Fruit fly (Drosophila melanogaster) whole organism, embryonic: ENCODE results near the gene Ugt316A1.
A peak's percentile ranks its signal among the peaks of the same experiment; 100 is the strongest.

Source experiments
- Ada2b ChIP-seq: fragments of 200-800 bp; sonication (Bioruptor generic); IDR thresholded peaks from 2 replicates; pipeline ENCODE4 v1.3.6; 2022; ENCODE audit warnings: missing biosample characterization, missing genetic modification characterization
- Aef1 ChIP-seq: fragments of 200-800 bp; sonication (Bioruptor generic); IDR thresholded peaks from 3 replicates; pipeline ENCODE4 v1.3.6; 2022; ENCODE audit warnings: missing biosample characterization, missing genetic modification characterization
- Awh ChIP-seq: fragments of 200-800 bp; sonication (Bioruptor generic); IDR thresholded peaks from 2 replicates; pipeline ENCODE4, ENCODE4 v1.3.6; 2022; ENCODE audit warnings: missing biosample characterization, missing genetic modification characterization
- CG10147 ChIP-seq: fragments of 200-800 bp; sonication (Bioruptor generic); optimal IDR thresholded peaks from 2 replicates; lab custom pipeline; 2019; ENCODE audit warnings: missing biosample characterization, mild to moderate bottlenecking, missing genetic modification characterization, moderate library complexity
- CG10321 ChIP-seq: fragments of 200-800 bp; sonication (Bioruptor generic); IDR thresholded peaks from 2 replicates; pipeline ENCODE4 v1.3.6; 2022; ENCODE audit warnings: missing biosample characterization, missing genetic modification characterization
- CG10431 ChIP-seq: fragments of 200-800 bp; sonication (Bioruptor generic); optimal IDR thresholded peaks from 3 replicates; lab custom pipeline; 2018; ENCODE audit warnings: missing biosample characterization, mild to moderate bottlenecking, missing genetic modification characterization
- CG11085 ChIP-seq: fragments of 200-800 bp; sonication (Bioruptor generic); IDR thresholded peaks from 2 replicates; pipeline ENCODE4 v1.3.6; 2022; ENCODE audit warnings: missing biosample characterization, missing genetic modification characterization
- CG11398 ChIP-seq: fragments of 200-800 bp; sonication (Bioruptor generic); optimal IDR thresholded peaks from 2 replicates; lab custom pipeline; 2016; ENCODE audit warnings: missing biosample characterization, missing genetic modification characterization
- CG12155 ChIP-seq: fragments of 200-800 bp; sonication (Bioruptor generic); optimal IDR thresholded peaks from 3 replicates; lab custom pipeline; 2016; ENCODE audit warnings: missing biosample characterization, missing genetic modification characterization
- CG12236 ChIP-seq: fragments of 200-800 bp; sonication (Bioruptor generic); optimal IDR thresholded peaks from 2 replicates; lab custom pipeline; 2016; ENCODE audit warnings: missing biosample characterization, missing genetic modification characterization
- CG14860 ChIP-seq: fragments of 200-800 bp; sonication (Bioruptor generic); IDR thresholded peaks from 3 replicates; pipeline ENCODE4 v1.3.6; 2022; ENCODE audit warnings: missing biosample characterization, missing genetic modification characterization; ENCODE audit not compliant: partially characterized antibody
- CG17612 ChIP-seq: fragments of 200-800 bp; sonication (Bioruptor generic); IDR thresholded peaks from 2 replicates; pipeline ENCODE4 v1.3.6; 2022; ENCODE audit warnings: missing biosample characterization, missing genetic modification characterization
- CG31224 ChIP-seq: fragments of 200-800 bp; sonication (Bioruptor generic); IDR thresholded peaks from 2 replicates; pipeline ENCODE4 v1.3.6; 2022; ENCODE audit warnings: missing biosample characterization, missing genetic modification characterization
- CG34422 ChIP-seq: fragments of 200-800 bp; sonication (Bioruptor generic); IDR thresholded peaks from 3 replicates; pipeline ENCODE4 v1.3.6; 2022; ENCODE audit warnings: missing biosample characterization, missing genetic modification characterization
- CG3838 ChIP-seq: fragments of 200-800 bp; sonication (Bioruptor generic); optimal IDR thresholded peaks from 3 replicates; lab custom pipeline; 2016; ENCODE audit warnings: missing biosample characterization, missing genetic modification characterization
- Dip3 ChIP-seq: fragments of 200-800 bp; sonication (Bioruptor generic); optimal IDR thresholded peaks from 3 replicates; lab custom pipeline; 2016; ENCODE audit warnings: missing biosample characterization, missing genetic modification characterization
- Ets65A ChIP-seq: fragments of 200-800 bp; sonication (Bioruptor generic); peaks from one replicate; lab custom pipeline; 2016; ENCODE audit warnings: missing biosample characterization, missing genetic modification characterization
- Fer3 ChIP-seq: fragments of 200-800 bp; sonication (Bioruptor generic); optimal IDR thresholded peaks from 2 replicates; lab custom pipeline; 2018; ENCODE audit warnings: missing biosample characterization, mild to moderate bottlenecking, missing genetic modification characterization, moderate library complexity
- GATAe ChIP-seq: fragments of 200-800 bp; sonication (Bioruptor generic); conservative IDR thresholded peaks from 2 replicates; pipeline ENCODE4 v1.3.6; 2022; ENCODE audit warnings: missing biosample characterization, missing genetic modification characterization
- Hr39 ChIP-seq: fragments of >200 bp; optimal IDR thresholded peaks from 2 replicates; lab custom pipeline; 2017
- Hr51 ChIP-seq, 2 experiments: fragments of 200-800 bp; sonication (Bioruptor generic); optimal IDR thresholded peaks; 2 replicates in 1 of 2; 3 replicates in 1 of 2; lab custom pipeline; 2016 to 2018; ENCODE audit warnings: missing biosample characterization in 2 of 2, missing genetic modification characterization in 2 of 2, mild to moderate bottlenecking in 1 of 2, moderate library complexity in 1 of 2
- Jarid2 ChIP-seq: fragments of 200-800 bp; sonication (Bioruptor generic); optimal IDR thresholded peaks from 3 replicates; lab custom pipeline; 2017; ENCODE audit warnings: mild to moderate bottlenecking, missing biosample characterization, missing genetic modification reagents, missing genetic modification characterization
- Mes4 ChIP-seq: fragments of 200-800 bp; sonication (Bioruptor generic); optimal IDR thresholded peaks from 2 replicates; lab custom pipeline; 2016; ENCODE audit warnings: missing biosample characterization, missing genetic modification characterization
- Myb ChIP-seq: fragments of 200-800 bp; sonication (Bioruptor generic); optimal IDR thresholded peaks from 2 replicates; lab custom pipeline; 2016; ENCODE audit warnings: missing biosample characterization, missing genetic modification characterization
- NC2α ChIP-seq: fragments of 200-800 bp; sonication (Bioruptor generic); optimal IDR thresholded peaks from 2 replicates; lab custom pipeline; 2016; ENCODE audit warnings: missing biosample characterization, missing genetic modification characterization
- Oli ChIP-seq: fragments of 200-800 bp; sonication (Bioruptor generic); optimal IDR thresholded peaks from 2 replicates; lab custom pipeline; 2018; ENCODE audit warnings: missing biosample characterization, mild to moderate bottlenecking, missing genetic modification characterization, moderate library complexity
- Ptx1 ChIP-seq: fragments of 200-800 bp; sonication (Bioruptor generic); IDR thresholded peaks from 2 replicates; pipeline ENCODE4 v1.3.6; 2022; ENCODE audit warnings: missing biosample characterization, missing genetic modification characterization
- Side ChIP-seq: fragments of 200-800 bp; sonication (Bioruptor generic); optimal IDR thresholded peaks from 2 replicates; lab custom pipeline; 2016; ENCODE audit warnings: missing biosample characterization, missing genetic modification characterization
- aop ChIP-seq: fragments of 200-800 bp; sonication (Bioruptor generic); IDR thresholded peaks from 2 replicates; pipeline ENCODE4 v1.3.6; 2022; ENCODE audit warnings: missing biosample characterization, missing genetic modification characterization
- bcd ChIP-seq: fragments of 200-800 bp; sonication (Bioruptor generic); optimal IDR thresholded peaks from 2 replicates; lab custom pipeline; 2017; ENCODE audit warnings: missing biosample characterization, mild to moderate bottlenecking, missing genetic modification characterization
- cas ChIP-seq: fragments of 200-800 bp; sonication (Bioruptor generic); IDR thresholded peaks from 2 replicates; pipeline ENCODE4 v1.3.6; 2022; ENCODE audit warnings: missing biosample characterization, missing genetic modification characterization
- corto ChIP-seq: fragments of 200-800 bp; sonication (Bioruptor generic); optimal IDR thresholded peaks from 2 replicates; lab custom pipeline; 2016; ENCODE audit warnings: missing biosample characterization, mild to moderate bottlenecking, missing genetic modification characterization, moderate library complexity
- dan ChIP-seq: fragments of 200-800 bp; sonication (Bioruptor generic); IDR thresholded peaks from 2 replicates; pipeline ENCODE4 v1.3.6; 2022; ENCODE audit warnings: missing biosample characterization, missing genetic modification characterization
- emc ChIP-seq: fragments of 200-800 bp; sonication (Bioruptor generic); optimal IDR thresholded peaks from 2 replicates; lab custom pipeline; 2016; ENCODE audit warnings: missing biosample characterization, missing genetic modification characterization
- esg ChIP-seq: fragments of 200-800 bp; sonication (Bioruptor generic); conservative IDR thresholded peaks from 2 replicates; pipeline ENCODE4 v1.3.6; 2022; ENCODE audit warnings: missing biosample characterization, missing genetic modification characterization
- hkb ChIP-seq, 2 experiments: fragments of 200-800 bp in 1 of 2; fragments of >200 bp in 1 of 2; sonication (Bioruptor generic) in 1 of 2; IDR thresholded peaks in 1 of 2; optimal IDR thresholded peaks in 1 of 2; 2 replicates each; pipeline versions ENCODE4 v1.3.6 to Lab custom; 2017 to 2022; ENCODE audit warnings: missing biosample characterization in 1 of 2, missing genetic modification characterization in 1 of 2
- kay ChIP-seq: fragments of 200-800 bp; sonication (Bioruptor generic); optimal IDR thresholded peaks from 2 replicates; lab custom pipeline; 2016; ENCODE audit warnings: missing biosample characterization, missing genetic modification characterization
- lov ChIP-seq, 2 experiments: fragments of 200-800 bp in 1 of 2; fragments of >200 bp in 1 of 2; sonication (Bioruptor generic) in 1 of 2; IDR thresholded peaks in 1 of 2; optimal IDR thresholded peaks in 1 of 2; 2 replicates in 1 of 2; 3 replicates in 1 of 2; pipeline versions ENCODE4 v1.3.6 to Lab custom; 2017 to 2022; ENCODE audit warnings: missing biosample characterization in 1 of 2, missing genetic modification characterization in 1 of 2
- nau ChIP-seq: fragments of 200-800 bp; sonication (Bioruptor generic); optimal IDR thresholded peaks from 3 replicates; lab custom pipeline; 2017; ENCODE audit warnings: missing biosample characterization, mild to moderate bottlenecking, missing genetic modification characterization, missing genetic modification reagents
- pan ChIP-seq, 4 experiments: fragments of >200 bp in 3 of 4; fragments of 200-800 bp in 1 of 4; sonication (Bioruptor generic) in 1 of 4; optimal IDR thresholded peaks in 3 of 4; IDR thresholded peaks in 1 of 4; 2 replicates each; pipeline versions ENCODE4 v1.3.6 to Lab custom; 2017 to 2022; ENCODE audit warnings: missing biosample characterization in 2 of 4, missing genetic modification characterization in 2 of 4, mixed read lengths in 1 of 4
- salm ChIP-seq: fragments of 200-800 bp; sonication (Bioruptor generic); optimal IDR thresholded peaks from 2 replicates; lab custom pipeline; 2018; ENCODE audit warnings: missing biosample characterization, mild to moderate bottlenecking, missing genetic modification characterization
- shn ChIP-seq: fragments of 200-800 bp; sonication (Bioruptor generic); optimal IDR thresholded peaks from 3 replicates; lab custom pipeline; 2016; ENCODE audit warnings: missing biosample characterization, missing genetic modification characterization
- sisA ChIP-seq: fragments of 200-800 bp; sonication (Bioruptor generic); IDR thresholded peaks from 2 replicates; pipeline ENCODE4 v1.3.6; 2022; ENCODE audit warnings: missing biosample characterization, missing genetic modification characterization
- so ChIP-seq: fragments of 200-800 bp; sonication (Bioruptor generic); IDR thresholded peaks from 3 replicates; pipeline ENCODE4 v1.3.6; 2022; ENCODE audit warnings: missing biosample characterization, missing genetic modification characterization
- stc ChIP-seq: fragments of 200-800 bp; sonication (Bioruptor generic); IDR thresholded peaks from 2 replicates; pipeline ENCODE4 v1.3.6; 2022; ENCODE audit warnings: missing biosample characterization, missing genetic modification characterization
- tgo ChIP-seq: fragments of 200-800 bp; sonication (Bioruptor generic); IDR thresholded peaks from 3 replicates; pipeline ENCODE4 v1.3.6; 2022; ENCODE audit warnings: missing biosample characterization, missing genetic modification characterization
- tna ChIP-seq: fragments of 200-800 bp; sonication (Bioruptor generic); IDR thresholded peaks from 2 replicates; pipeline ENCODE4 v1.3.6; 2022; ENCODE audit warnings: missing biosample characterization, missing genetic modification characterization; ENCODE audit not compliant: partially characterized antibody
- trh ChIP-seq: fragments of 200-800 bp; sonication (Bioruptor generic); optimal IDR thresholded peaks from 2 replicates; lab custom pipeline; 2016; ENCODE audit warnings: missing biosample characterization, missing genetic modification characterization

Gene Ugt316A1

dm6 chr3L:19086364-19087200, 24.0 kb upstream of the Ugt316A1 start, which contains the start of gene Mkp3 (continued):
- TF ChIP-seq esg (GFP tag; lab: Robert Waterston, UW): peak; percentile 89
- TF ChIP-seq cas: peak; percentile 43; the same call in 1 of the 2 replicates
- TF ChIP-seq Ada2b (GFP tag; lab: Robert Waterston, UW): peak; percentile 87
- no peak for TF ChIP-seq pan (optimal IDR thresholded peaks at IDR 0.05; lab: Kevin White, UChicago)
- peak in 1 of 2 experiments; percentile 93 for TF ChIP-seq pan (GFP tag; optimal IDR thresholded peaks at IDR 0.05 in 1 of 2, IDR thresholded peaks at IDR 0.05 in 1 of 2)
- TF ChIP-seq aop (GFP tag; lab: Robert Waterston, UW): no peak
- peak; percentile 72 for TF ChIP-seq CG12155 (GFP tag; lab: Kevin White, UChicago)
- TF ChIP-seq tna (GFP tag; lab: Robert Waterston, UW): no peak; the same call in 1 of the 2 replicates
- TF ChIP-seq CG31224: peak; percentile 84
- peak; percentile 65 for TF ChIP-seq CG17612 (GFP tag; lab: Robert Waterston, UW)
- TF ChIP-seq Fer3 (tag; lab: Kevin White, UChicago): peak; percentile 90
- TF ChIP-seq Side (GFP tag; lab: Kevin White, UChicago): no peak
- TF ChIP-seq CG10147 (GFP tag; lab: Kevin White, UChicago): peak; percentile 93
- peak; percentile 43 for TF ChIP-seq Ets65A
- TF ChIP-seq GATAe (GFP tag; lab: Robert Waterston, UW): peak; percentile 55
- TF ChIP-seq emc (GFP tag; lab: Kevin White, UChicago): no peak
- TF ChIP-seq Awh: peak; percentile 55
- no peak for TF ChIP-seq CG14860 (GFP tag; lab: Robert Waterston, UW)
- TF ChIP-seq tgo (GFP tag; lab: Robert Waterston, UW): peak; percentile 94
- peak; percentile 93 for TF ChIP-seq stc (GFP tag; lab: Robert Waterston, UW)
- no peak for TF ChIP-seq Mes4 (GFP tag; lab: Kevin White, UChicago)
- peak; percentile 92 for TF ChIP-seq bcd
- peak; percentile 59 for TF ChIP-seq corto (GFP tag; lab: Kevin White, UChicago)
- TF ChIP-seq Aef1 (GFP tag; lab: Robert Waterston, UW): peak; percentile 89
- peak; percentile 90 for TF ChIP-seq Oli (tag; lab: Kevin White, UChicago)
- peak; percentile 22 for TF ChIP-seq Myb
- peak; percentile 79 for TF ChIP-seq sisA (GFP tag; lab: Robert Waterston, UW)
- TF ChIP-seq CG34422 (GFP tag; lab: Robert Waterston, UW): peak; percentile 91
- no peak for TF ChIP-seq hkb (optimal IDR thresholded peaks at IDR 0.05; lab: Kevin White, UChicago)
- TF ChIP-seq hkb (GFP tag; IDR thresholded peaks at IDR 0.05; lab: Robert Waterston, UW): peak; percentile 95
- no peak for TF ChIP-seq lov (optimal IDR thresholded peaks at IDR 0.05; lab: Kevin White, UChicago)
- peak; percentile 77; the same call in 1 of the 3 replicates for TF ChIP-seq lov (GFP tag; IDR thresholded peaks at IDR 0.05; lab: Robert Waterston, UW)
- peak; percentile 46 for TF ChIP-seq Jarid2
- no peak for TF ChIP-seq dan (GFP tag; lab: Robert Waterston, UW)
- peak; percentile 66 for TF ChIP-seq trh (GFP tag; lab: Kevin White, UChicago)
- TF ChIP-seq CG10321 (GFP tag; lab: Robert Waterston, UW): peak; percentile 62; the same call in 1 of the 2 replicates
- no peak for TF ChIP-seq NC2α (GFP tag; lab: Kevin White, UChicago)
- no peak for TF ChIP-seq Hr39 (lab: Kevin White, UChicago)
- TF ChIP-seq CG3838 (GFP tag; lab: Kevin White, UChicago): no peak
- no peak for TF ChIP-seq CG12236
- no peak for TF ChIP-seq Dip3 (GFP tag; lab: Kevin White, UChicago)
- no peak for TF ChIP-seq CG11398 (GFP tag; lab: Kevin White, UChicago)
- TF ChIP-seq so (GFP tag; lab: Robert Waterston, UW): peak; percentile 94
- peak; percentile 58 for TF ChIP-seq CG10431 (GFP tag; lab: Kevin White, UChicago)
- peak; percentile 92 for TF ChIP-seq salm
- TF ChIP-seq Hr51 (GFP tag; optimal IDR thresholded peaks at IDR 0.05; lab: Kevin White, UChicago): peak; percentile 35 to 95
- TF ChIP-seq CG11085 (GFP tag; lab: Robert Waterston, UW): peak; percentile 78
- peak; percentile 36 for TF ChIP-seq kay
- peak; percentile 94 for TF ChIP-seq Ptx1
- TF ChIP-seq nau (GFP tag; lab: Kevin White, UChicago): peak; percentile 81
- no peak for TF ChIP-seq shn (GFP tag; lab: Kevin White, UChicago)
